Worm (Caenorhabditis elegans) whole organism, L2 larva: ENCODE measurements around the gene nhr-102.
"Not testable (repeated sequence)": the region's sequence is repeated elsewhere in the genome, so short reads cannot be mapped to it uniquely, and the experiment has no call there.

Experiments
- C34F6.9 ChIP-seq: fragments of 150-350 bp; optimal IDR thresholded peaks from 2 replicates; lab custom pipeline; 2014; ENCODE audit warnings: missing biosample characterization, missing genetic modification characterization
- F13H6.1 ChIP-seq: sonication (generic microtip); optimal IDR thresholded peaks from 2 replicates; lab custom pipeline; 2016; ENCODE audit warnings: missing genetic modification characterization, missing compliant biosample characterization
- R02D3.7 ChIP-seq: fragments of 150-350 bp; optimal IDR thresholded peaks from 2 replicates; lab custom pipeline; 2014; ENCODE audit warnings: missing biosample characterization, missing genetic modification characterization
- Y55F3AM.14 ChIP-seq: fragments of 200-800 bp; sonication (Bioruptor generic); optimal IDR thresholded peaks from 2 replicates; lab custom pipeline; 2018; ENCODE audit warnings: mild to moderate bottlenecking, missing genetic modification characterization, missing compliant biosample characterization
- ZK546.5 ChIP-seq: sonication (generic microtip); optimal IDR thresholded peaks from 2 replicates; lab custom pipeline; 2017; ENCODE audit warnings: missing biosample characterization, missing genetic modification characterization
- alr-1 ChIP-seq: fragments of 150-350 bp; optimal IDR thresholded peaks from 2 replicates; lab custom pipeline; 2014; ENCODE audit warnings: missing biosample characterization, missing genetic modification characterization
- aly-2 ChIP-seq: fragments of 150-350 bp; optimal IDR thresholded peaks from 2 replicates; lab custom pipeline; 2014; ENCODE audit warnings: missing biosample characterization, missing genetic modification characterization
- blmp-1 ChIP-seq: sonication (generic microtip); optimal IDR thresholded peaks from 2 replicates; lab custom pipeline; 2017; ENCODE audit warnings: missing genetic modification characterization, mild to moderate bottlenecking, missing compliant biosample characterization, antibody characterized with exemption, moderate library complexity; ENCODE audit not compliant: insufficient read depth
- ceh-16 ChIP-seq: fragments of 150-350 bp; optimal IDR thresholded peaks from 2 replicates; lab custom pipeline; 2014; ENCODE audit warnings: missing biosample characterization, missing genetic modification characterization
- ceh-82 ChIP-seq: fragments of 150-350 bp; optimal IDR thresholded peaks from 2 replicates; lab custom pipeline; 2014; ENCODE audit warnings: missing biosample characterization, missing genetic modification characterization
- crh-2 ChIP-seq: sonication (generic microtip); optimal IDR thresholded peaks from 2 replicates; lab custom pipeline; 2017; ENCODE audit warnings: missing biosample characterization, missing genetic modification characterization
- egl-27 ChIP-seq: sonication (generic microtip); optimal IDR thresholded peaks from 3 replicates; lab custom pipeline; 2017; ENCODE audit warnings: missing biosample characterization, missing genetic modification reagents, missing genetic modification characterization
- elt-1 ChIP-seq: fragments of 150-350 bp; optimal IDR thresholded peaks from 2 replicates; lab custom pipeline; 2014; ENCODE audit warnings: missing biosample characterization, missing genetic modification characterization
- fos-1 ChIP-seq: fragments of 150-350 bp; optimal IDR thresholded peaks from 2 replicates; lab custom pipeline; 2014; ENCODE audit warnings: missing biosample characterization, missing genetic modification characterization
- gmeb-1 ChIP-seq: fragments of 150-350 bp; optimal IDR thresholded peaks from 2 replicates; lab custom pipeline; 2014; ENCODE audit warnings: missing biosample characterization, missing genetic modification characterization
- lin-11 ChIP-seq: fragments of 150-350 bp; sonication (generic microtip); optimal IDR thresholded peaks from 2 replicates; lab custom pipeline; 2014; ENCODE audit warnings: missing biosample characterization, missing genetic modification characterization, inconsistent platforms, mixed read lengths
- lin-39 ChIP-seq: fragments of 150-350 bp; optimal IDR thresholded peaks from 2 replicates; lab custom pipeline; 2014; ENCODE audit warnings: missing biosample characterization, missing genetic modification reagents, missing genetic modification characterization
- mbf-1 ChIP-seq: sonication (generic microtip); optimal IDR thresholded peaks from 2 replicates; lab custom pipeline; 2017; ENCODE audit warnings: missing biosample characterization, missing genetic modification characterization
- mdl-1 ChIP-seq, 2 experiments: fragments of 150-350 bp in 1 of 2; sonication (generic microtip) in 1 of 2; optimal IDR thresholded peaks; 2 replicates each; lab custom pipeline; 2017; ENCODE audit warnings: missing biosample characterization in 2 of 2, missing genetic modification characterization in 2 of 2
- nhr-21 ChIP-seq: fragments of 150-350 bp; optimal IDR thresholded peaks from 2 replicates; lab custom pipeline; 2014; ENCODE audit warnings: missing biosample characterization, missing genetic modification characterization
- nhr-23 ChIP-seq: fragments of 150-350 bp; optimal IDR thresholded peaks from 2 replicates; lab custom pipeline; 2014; ENCODE audit warnings: missing biosample characterization, missing genetic modification reagents, missing genetic modification characterization
- nhr-237 ChIP-seq: fragments of 150-350 bp; optimal IDR thresholded peaks from 2 replicates; lab custom pipeline; 2014; ENCODE audit warnings: missing biosample characterization, missing genetic modification characterization
- nhr-6 ChIP-seq: fragments of 150-350 bp; optimal IDR thresholded peaks from 2 replicates; lab custom pipeline; 2014; ENCODE audit warnings: missing biosample characterization, missing genetic modification characterization
- nhr-77 ChIP-seq: fragments of 150-350 bp; optimal IDR thresholded peaks from 2 replicates; lab custom pipeline; 2014; ENCODE audit warnings: missing biosample characterization, missing genetic modification characterization
- peb-1 ChIP-seq: fragments of 150-350 bp; optimal IDR thresholded peaks from 2 replicates; lab custom pipeline; 2014; ENCODE audit warnings: missing biosample characterization, missing genetic modification characterization
- sem-4 ChIP-seq: fragments of 150-350 bp; optimal IDR thresholded peaks from 2 replicates; lab custom pipeline; 2014; ENCODE audit warnings: missing biosample characterization, missing genetic modification reagents, missing genetic modification characterization
- skn-1 ChIP-seq: sonication (generic microtip); optimal IDR thresholded peaks from 2 replicates; lab custom pipeline; 2017; ENCODE audit warnings: missing biosample characterization, missing genetic modification characterization
- sma-9 ChIP-seq, 2 experiments: fragments of 150-350 bp in 1 of 2; sonication (generic microtip) in 1 of 2; optimal IDR thresholded peaks; 2 replicates each; lab custom pipeline; 2014 to 2016; ENCODE audit warnings: missing genetic modification characterization in 2 of 2, mild to moderate bottlenecking in 1 of 2, missing biosample characterization in 1 of 2, missing compliant biosample characterization in 1 of 2, missing genetic modification reagents in 1 of 2, moderate library complexity in 1 of 2
- snpc-4 ChIP-seq: fragments of 150-350 bp; optimal IDR thresholded peaks from 2 replicates; lab custom pipeline; 2014; ENCODE audit warnings: missing biosample characterization, missing genetic modification characterization
- unc-39 ChIP-seq: fragments of 150-350 bp; optimal IDR thresholded peaks from 2 replicates; lab custom pipeline; 2014; ENCODE audit warnings: missing biosample characterization, missing genetic modification characterization
- unc-55 ChIP-seq: fragments of 150-350 bp; sonication (generic microtip); optimal IDR thresholded peaks from 3 replicates; lab custom pipeline; 2014; ENCODE audit warnings: missing biosample characterization, missing genetic modification reagents, missing genetic modification characterization
- ztf-1 ChIP-seq: fragments of 200-800 bp; sonication (Bioruptor generic); conservative IDR thresholded peaks from 2 replicates; pipeline ENCODE4 v1.3.6; 2022; ENCODE audit warnings: missing genetic modification characterization, missing compliant biosample characterization

Gene nhr-102

ce11 chrV:15850276-15850811 is 25.9 kb downstream of the nhr-102 start, which contains the start of gene srh-147:
Gene srh-147, minus strand, starts transcription at chrV:15850326.
- TF ChIP-seq crh-2 (tag; lab: Kevin White, UChicago); Y55F3AM.14; gmeb-1: not testable (repeated sequence)

DNA sequence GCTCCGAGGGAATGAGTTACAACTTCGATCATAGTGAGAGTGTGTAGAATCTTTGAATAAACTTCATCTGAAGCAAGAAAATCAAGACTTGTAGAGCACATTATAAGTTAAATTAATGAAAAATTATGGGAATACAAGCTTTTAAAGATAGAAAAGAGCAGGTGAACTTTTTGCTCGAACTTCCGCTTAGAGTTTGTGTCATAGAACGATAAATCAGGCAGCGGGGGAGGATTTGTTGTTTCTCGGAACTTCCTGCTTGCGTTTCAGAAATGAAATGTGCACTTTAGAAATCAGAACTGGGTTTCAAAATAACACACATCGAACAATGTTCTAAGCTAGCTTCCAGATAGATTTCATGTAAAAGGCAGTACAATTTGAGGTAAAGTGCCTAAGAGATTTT is 35.1 kb downstream of the nhr-102 start, which contains the start of gene srh-149:
srh-149 (minus strand) TSS at position 101 of the 400 bp plus-strand sequence.
- TF ChIP-seq egl-27 (tag; lab: Kevin White, UChicago) (no peak), fos-1 (tag; lab: Kevin White, UChicago) (no peak), R02D3.7 (tag; lab: Kevin White, UChicago) (no peak), nhr-21 (tag; lab: Kevin White, UChicago) (no peak)

- TF ChIP-seq sem-4 (tag; lab: Kevin White, UChicago): no peak
Observed at ce11 chrV:15833622-15834021, 42.6 kb downstream of the nhr-102 start, which contains the start of gene srbc-54. Gene srbc-54, minus strand, starts transcription at chrV:15833722.

- no peak for TF ChIP-seq egl-27 (tag; lab: Kevin White, UChicago)
- no peak for TF ChIP-seq peb-1 (tag; lab: Kevin White, UChicago)
- no peak for TF ChIP-seq nhr-237 (tag; lab: Kevin White, UChicago)
- TF ChIP-seq alr-1: no peak
- no peak for TF ChIP-seq nhr-6 (tag; lab: Kevin White, UChicago)
- no peak for TF ChIP-seq aly-2 (tag; lab: Kevin White, UChicago)
- TF ChIP-seq C34F6.9 (tag; lab: Kevin White, UChicago): no peak
- TF ChIP-seq sma-9 (GFP tag; optimal IDR thresholded peaks at IDR 0.05; lab: Kevin White, UChicago): no peak
- TF ChIP-seq sma-9 (tag; optimal IDR thresholded peaks at IDR 0.05; lab: Kevin White, UChicago): no peak
- TF ChIP-seq, all 48 proteins: peak for 0
Observed at ce11 chrV:15831586-15831985, 44.6 kb downstream of the nhr-102 start, which contains the start of gene srbc-56. Gene srbc-56, minus strand, starts transcription at chrV:15831686.

DNA sequence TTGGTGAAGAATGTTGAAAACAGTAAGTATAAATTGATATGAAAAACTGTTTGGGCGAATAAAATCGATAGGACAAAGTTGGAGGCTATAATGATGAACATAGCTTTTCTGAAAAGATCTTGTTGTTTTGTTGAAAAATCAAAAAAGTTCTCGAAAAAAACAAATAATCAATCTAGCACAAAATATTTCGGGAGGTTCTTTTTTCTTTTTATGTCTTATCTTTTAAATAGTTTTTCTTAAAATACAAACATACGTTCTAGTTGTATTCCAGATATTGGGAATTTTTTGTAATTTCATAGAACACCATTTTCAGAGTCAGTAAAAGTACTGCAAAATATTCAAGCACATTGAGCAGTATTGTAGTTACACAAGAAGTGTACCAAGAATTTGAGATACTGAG is 46.3 kb downstream of the nhr-102 start, which contains the start of gene srbc-55:
srbc-55 (minus strand) TSS at position 101 of the 400 bp plus-strand sequence.
- no peak for TF ChIP-seq ceh-82 (tag; lab: Kevin White, UChicago)
- TF ChIP-seq nhr-21 (tag; lab: Kevin White, UChicago): no peak
- TF ChIP-seq mdl-1 (tag; optimal IDR thresholded peaks at IDR 0.05; lab: Kevin White, UChicago): no peak
- no peak for TF ChIP-seq C34F6.9 (tag; lab: Kevin White, UChicago)
- TF ChIP-seq unc-39 (tag; lab: Kevin White, UChicago): no peak
- no peak for TF ChIP-seq blmp-1 (tag; lab: Kevin White, UChicago)
- TF ChIP-seq nhr-23 (tag; lab: Kevin White, UChicago): no peak
- no peak for TF ChIP-seq gmeb-1
- TF ChIP-seq crh-2 (tag; lab: Kevin White, UChicago): no peak
- TF ChIP-seq ztf-1 (GFP tag; lab: Robert Waterston, UW): no peak
- no peak for TF ChIP-seq ceh-16
- no peak for TF ChIP-seq nhr-77 (tag; lab: Kevin White, UChicago)
- no peak for TF ChIP-seq snpc-4 (tag; lab: Kevin White, UChicago)
- TF ChIP-seq aly-2 (tag; lab: Kevin White, UChicago): no peak
- TF ChIP-seq sem-4 (tag; lab: Kevin White, UChicago): no peak
- TF ChIP-seq nhr-6 (tag; lab: Kevin White, UChicago): no peak
- TF ChIP-seq F13H6.1 (tag; lab: Kevin White, UChicago): no peak

- TF ChIP-seq skn-1: no peak
- TF ChIP-seq blmp-1 (tag; lab: Kevin White, UChicago): no peak
- TF ChIP-seq nhr-23 (tag; lab: Kevin White, UChicago): no peak
- no peak for TF ChIP-seq ceh-16
Observed at ce11 chrV:15826110-15826509, 50.1 kb downstream of the nhr-102 start, which contains the start of gene srbc-51. Gene srbc-51, plus strand, starts transcription at chrV:15826410.

ce11 chrV:15824866-15825265 is 51.3 kb downstream of the nhr-102 start, which contains the start of gene srbc-50:
Gene srbc-50, minus strand, starts transcription at chrV:15824966.
- TF ChIP-seq F13H6.1 (tag; lab: Kevin White, UChicago) (no peak), nhr-6 (tag; lab: Kevin White, UChicago) (no peak), unc-55 (GFP tag; lab: Kevin White, UChicago) (no peak), lin-11 (no peak), sma-9 (GFP tag; optimal IDR thresholded peaks at IDR 0.05; lab: Kevin White, UChicago) (no peak), sma-9 (tag; optimal IDR thresholded peaks at IDR 0.05; lab: Kevin White, UChicago) (no peak), ZK546.5 (tag; lab: Kevin White, UChicago) (no peak), R02D3.7 (tag; lab: Kevin White, UChicago) (no peak), elt-1 (tag; lab: Kevin White, UChicago) (no peak), Y55F3AM.14 (no peak), lin-39 (tag; lab: Kevin White, UChicago) (no peak), mbf-1 (no peak), nhr-21 (tag; lab: Kevin White, UChicago) (no peak), sem-4 (tag; lab: Kevin White, UChicago) (no peak)
- TF ChIP-seq, all 48 proteins: peak for 0
